Fruit fly (Drosophila melanogaster) whole organism, adult: ENCODE data around the gene cwo.

Source experiments
- CG11617 ChIP-seq: fragments of 200-800 bp; sonication (Bioruptor generic); optimal IDR thresholded peaks from 2 replicates; lab custom pipeline; 2017; ENCODE audit warnings: mild to moderate bottlenecking, missing biosample characterization, missing genetic modification reagents, missing genetic modification characterization
- CG12768 ChIP-seq: fragments of 200-800 bp; sonication (Bioruptor generic); optimal IDR thresholded peaks from 2 replicates; lab custom pipeline; 2017; ENCODE audit warnings: missing biosample characterization, missing genetic modification characterization, mild to moderate bottlenecking, moderate library complexity, missing genetic modification reagents
- CG14711 ChIP-seq: fragments of 200-800 bp; sonication (Bioruptor generic); optimal IDR thresholded peaks from 2 replicates; lab custom pipeline; 2018; ENCODE audit warnings: missing biosample characterization, mild to moderate bottlenecking, missing genetic modification characterization, moderate library complexity
- CG1620 ChIP-seq: fragments of 200-800 bp; sonication (Bioruptor generic); optimal IDR thresholded peaks from 2 replicates; lab custom pipeline; 2016; ENCODE audit warnings: missing biosample characterization, missing genetic modification characterization
- CG33017 ChIP-seq: fragments of 200-800 bp; sonication (Bioruptor generic); optimal IDR thresholded peaks from 2 replicates; lab custom pipeline; 2018; ENCODE audit warnings: missing biosample characterization, mild to moderate bottlenecking, missing genetic modification characterization, moderate library complexity
- CG5204 ChIP-seq: fragments of 200-800 bp; sonication (Bioruptor generic); optimal IDR thresholded peaks from 2 replicates; lab custom pipeline; 2016; ENCODE audit warnings: missing biosample characterization, missing genetic modification characterization
- CG7045 ChIP-seq: fragments of 200-800 bp; sonication (Bioruptor generic); optimal IDR thresholded peaks from 2 replicates; lab custom pipeline; 2017; ENCODE audit warnings: missing biosample characterization, mild to moderate bottlenecking, missing genetic modification characterization
- CG7101 ChIP-seq: fragments of 200-800 bp; sonication (Bioruptor generic); optimal IDR thresholded peaks from 2 replicates; lab custom pipeline; 2018; ENCODE audit warnings: missing biosample characterization, mild to moderate bottlenecking, missing genetic modification characterization, moderate library complexity
- Clk ChIP-seq: fragments of 200-800 bp; sonication (Bioruptor generic); optimal IDR thresholded peaks from 2 replicates; lab custom pipeline; 2017; ENCODE audit warnings: missing biosample characterization, missing genetic modification characterization
- Crg-1 ChIP-seq: fragments of 200-800 bp; sonication (Bioruptor generic); optimal IDR thresholded peaks from 2 replicates; lab custom pipeline; 2016; ENCODE audit warnings: missing biosample characterization, missing genetic modification characterization
- Hr96 ChIP-seq: fragments of 200-800 bp; sonication (Bioruptor generic); optimal IDR thresholded peaks from 2 replicates; lab custom pipeline; 2016; ENCODE audit warnings: missing biosample characterization, missing genetic modification characterization
- Mnt ChIP-seq: fragments of 200-800 bp; sonication (Bioruptor generic); optimal IDR thresholded peaks from 2 replicates; lab custom pipeline; 2016; ENCODE audit warnings: missing biosample characterization, mild to moderate bottlenecking, missing genetic modification characterization
- bab1 ChIP-seq: fragments of 200-800 bp; sonication (Bioruptor generic); optimal IDR thresholded peaks from 3 replicates; lab custom pipeline; 2019; ENCODE audit warnings: missing biosample characterization, mild to moderate bottlenecking, missing genetic modification characterization, moderate library complexity
- cic ChIP-seq: fragments of 200-800 bp; sonication (Bioruptor generic); optimal IDR thresholded peaks from 2 replicates; lab custom pipeline; 2017; ENCODE audit warnings: missing biosample characterization, mild to moderate bottlenecking, missing genetic modification characterization, moderate library complexity
- cnc ChIP-seq, 2 experiments: fragments of >200 bp; optimal IDR thresholded peaks; 2 replicates each; lab custom pipeline; 2017
- kay ChIP-seq: fragments of 200-800 bp; sonication (Bioruptor generic); peaks from one replicate; lab custom pipeline; 2016; ENCODE audit warnings: missing biosample characterization, missing genetic modification characterization, borderline replicate concordance
- ovo ChIP-seq: fragments of 200-800 bp; sonication (Bioruptor generic); optimal IDR thresholded peaks from 2 replicates; lab custom pipeline; 2016; ENCODE audit warnings: missing biosample characterization, missing genetic modification characterization
- pad ChIP-seq: fragments of 200-800 bp; sonication (Bioruptor generic); optimal IDR thresholded peaks from 3 replicates; lab custom pipeline; 2017; ENCODE audit warnings: missing biosample characterization, missing genetic modification characterization, mild to moderate bottlenecking, moderate library complexity, missing genetic modification reagents
- tj ChIP-seq: fragments of 200-800 bp; sonication (Bioruptor generic); optimal IDR thresholded peaks from 3 replicates; lab custom pipeline; 2017; ENCODE audit warnings: missing biosample characterization, mild to moderate bottlenecking, missing genetic modification characterization, moderate library complexity
- toe ChIP-seq: fragments of 200-800 bp; sonication (Bioruptor generic); optimal IDR thresholded peaks from 2 replicates; lab custom pipeline; 2016; ENCODE audit warnings: missing biosample characterization, missing genetic modification characterization

The cwo gene

dm6 chr3R:10369799-10370198, 18.3 kb upstream of the cwo start:
- TF ChIP-seq CG14711 (tag; lab: Kevin White, UChicago) (no peak), toe (GFP tag; lab: Kevin White, UChicago) (no peak), cic (GFP tag; lab: Kevin White, UChicago) (no peak), CG7101 (tag; lab: Kevin White, UChicago) (no peak), CG7045 (GFP tag; lab: Kevin White, UChicago) (no peak), cnc (optimal IDR thresholded peaks at IDR 0.05; lab: Kevin White, UChicago) (no peak), CG5204 (GFP tag; lab: Kevin White, UChicago) (no peak), Hr96 (GFP tag; lab: Kevin White, UChicago) (no peak), kay (GFP tag; lab: Kevin White, UChicago) (no peak), bab1 (GFP tag; lab: Kevin White, UChicago) (no peak), CG1620 (no peak), CG11617 (GFP tag; lab: Kevin White, UChicago) (no peak), CG33017 (tag; lab: Kevin White, UChicago) (no peak), Mnt (GFP tag; lab: Kevin White, UChicago) (no peak), pad (no peak), Clk (GFP tag; lab: Kevin White, UChicago) (no peak)

DNA sequence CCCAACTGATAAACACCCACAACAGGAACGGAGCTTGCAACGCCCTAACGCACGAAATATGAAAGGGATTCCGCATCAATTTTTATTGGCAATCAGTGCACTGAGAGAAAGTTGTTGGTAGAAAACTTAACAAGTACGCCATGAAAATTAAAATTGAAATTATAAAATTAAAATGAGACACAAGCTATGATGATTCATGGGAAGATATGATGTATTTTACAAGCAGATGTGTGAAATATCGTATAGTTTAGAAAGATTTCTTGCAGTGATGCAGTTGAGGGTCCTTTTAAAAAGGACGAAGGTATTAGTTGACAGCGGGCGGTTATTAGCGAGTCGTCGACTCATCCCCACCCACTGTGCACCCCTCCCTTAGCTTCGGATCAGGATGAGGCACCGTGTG, 17.6 kb upstream of the cwo start:
- TF ChIP-seq CG7101 (tag; lab: Kevin White, UChicago) (no peak), CG33017 (tag; lab: Kevin White, UChicago) (no peak), CG1620 (no peak), Crg-1 (GFP tag; lab: Kevin White, UChicago) (no peak), tj (GFP tag; lab: Kevin White, UChicago) (no peak), pad (no peak)

dm6 chr3R:10377849-10378248, 10.2 kb upstream of the cwo start, which contains the start of gene Rfx:
Rfx (minus strand) TSS chr3R:10378068.
- peak; percentile 56 for TF ChIP-seq pad
- TF ChIP-seq toe (GFP tag; lab: Kevin White, UChicago): no peak
- TF ChIP-seq tj (GFP tag; lab: Kevin White, UChicago): peak; percentile 55
- TF ChIP-seq kay (GFP tag; lab: Kevin White, UChicago): no peak
- TF ChIP-seq CG11617 (GFP tag; lab: Kevin White, UChicago): peak; percentile 68
- no peak for TF ChIP-seq Clk (GFP tag; lab: Kevin White, UChicago)
- TF ChIP-seq CG7101 (tag; lab: Kevin White, UChicago): peak; percentile 33
- no peak for TF ChIP-seq CG12768
- TF ChIP-seq CG1620: peak; percentile 27
- TF ChIP-seq CG33017 (tag; lab: Kevin White, UChicago): peak; percentile 35
- peak; percentile 58 for TF ChIP-seq CG7045 (GFP tag; lab: Kevin White, UChicago)
- TF ChIP-seq CG5204 (GFP tag; lab: Kevin White, UChicago): no peak
- TF ChIP-seq CG14711 (tag; lab: Kevin White, UChicago): peak; percentile 57
- peak; percentile 61 for TF ChIP-seq bab1 (GFP tag; lab: Kevin White, UChicago)
- TF ChIP-seq ovo (GFP tag; lab: Kevin White, UChicago): peak; percentile 24
- TF ChIP-seq cic (GFP tag; lab: Kevin White, UChicago): peak; percentile 13
- TF ChIP-seq Hr96 (GFP tag; lab: Kevin White, UChicago): peak; percentile 37

DNA sequence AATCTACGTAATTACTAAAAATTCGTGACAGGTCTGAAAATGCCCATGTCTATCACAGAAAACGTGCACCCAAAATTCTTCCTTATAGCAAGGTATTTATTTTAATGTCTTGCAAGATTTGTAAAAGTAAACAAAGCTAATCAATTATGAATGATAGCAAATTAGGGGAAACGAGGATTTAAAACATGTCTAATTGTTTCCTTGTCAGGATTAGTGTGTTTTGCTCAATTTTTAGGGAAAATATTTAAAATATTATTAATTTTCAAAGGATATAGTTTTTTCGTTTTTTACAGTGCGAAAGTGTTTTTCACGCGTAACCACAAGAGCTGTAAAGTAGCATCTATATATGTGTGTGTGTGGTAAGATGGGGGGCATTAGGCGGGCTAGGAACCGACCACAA, 9.1 kb upstream of the cwo start:
- TF ChIP-seq kay (GFP tag; lab: Kevin White, UChicago): peak; percentile 75
- no peak for TF ChIP-seq CG33017 (tag; lab: Kevin White, UChicago)
- no peak for TF ChIP-seq Clk (GFP tag; lab: Kevin White, UChicago)
- TF ChIP-seq ovo (GFP tag; lab: Kevin White, UChicago): no peak
- TF ChIP-seq bab1 (GFP tag; lab: Kevin White, UChicago): no peak
- no peak for TF ChIP-seq toe (GFP tag; lab: Kevin White, UChicago)

dm6 chr3R:10379409-10379808, 8.6 kb upstream of the cwo start:
- TF ChIP-seq Mnt (GFP tag; lab: Kevin White, UChicago) (no peak), CG5204 (GFP tag; lab: Kevin White, UChicago) (no peak), pad (no peak), CG12768 (no peak), Hr96 (GFP tag; lab: Kevin White, UChicago) (no peak), ovo (GFP tag; lab: Kevin White, UChicago) (no peak), cnc (optimal IDR thresholded peaks at IDR 0.05; lab: Kevin White, UChicago) (no peak), CG33017 (tag; lab: Kevin White, UChicago) (no peak), Clk (GFP tag; lab: Kevin White, UChicago) (no peak), CG7101 (tag; lab: Kevin White, UChicago) (no peak), tj (GFP tag; lab: Kevin White, UChicago) (no peak), bab1 (GFP tag; lab: Kevin White, UChicago) (no peak), cic (GFP tag; lab: Kevin White, UChicago) (no peak), Crg-1 (GFP tag; lab: Kevin White, UChicago) (no peak), toe (GFP tag; lab: Kevin White, UChicago) (no peak)

- TF ChIP-seq toe (GFP tag; lab: Kevin White, UChicago): no peak
- TF ChIP-seq Clk (GFP tag; lab: Kevin White, UChicago): no peak
- TF ChIP-seq kay (GFP tag; lab: Kevin White, UChicago): peak; percentile 1
- no peak for TF ChIP-seq cnc (optimal IDR thresholded peaks at IDR 0.05; lab: Kevin White, UChicago)
- TF ChIP-seq CG33017 (tag; lab: Kevin White, UChicago): peak; percentile 27
- peak; percentile 28 for TF ChIP-seq CG14711 (tag; lab: Kevin White, UChicago)
- TF ChIP-seq CG12768: peak; percentile 75
- peak; percentile 44 for TF ChIP-seq CG7045 (GFP tag; lab: Kevin White, UChicago)
- TF ChIP-seq CG7101 (tag; lab: Kevin White, UChicago): peak; percentile 57
- no peak for TF ChIP-seq cic (GFP tag; lab: Kevin White, UChicago)
- TF ChIP-seq ovo (GFP tag; lab: Kevin White, UChicago): no peak
- TF ChIP-seq CG11617 (GFP tag; lab: Kevin White, UChicago): peak; percentile 51
- TF ChIP-seq Mnt (GFP tag; lab: Kevin White, UChicago): no peak
- peak; percentile 48 for TF ChIP-seq Hr96 (GFP tag; lab: Kevin White, UChicago)
- TF ChIP-seq CG5204 (GFP tag; lab: Kevin White, UChicago): peak; percentile 40
- TF ChIP-seq tj (GFP tag; lab: Kevin White, UChicago): peak; percentile 33
- peak; percentile 1 for TF ChIP-seq pad
Measured at dm6 chr3R:10380025-10380424, 8.0 kb upstream of the cwo start.
